Fruit fly (Drosophila melanogaster): ENCODE data around the gene Zip102B.

Zip102B gene

dm6 chr4:313696-314104 is at the start of gene Zip102B (continued):
- TF ChIP-seq Ets97D (GFP tag; optimal IDR thresholded peaks at IDR 0.05): peak; percentile 5
- TF ChIP-seq fd3F (GFP tag; optimal IDR thresholded peaks at IDR 0.05): no peak
- no peak for TF ChIP-seq CG33213 (GFP tag; optimal IDR thresholded peaks at IDR 0.05)
- TF ChIP-seq CG17802 (tag; optimal IDR thresholded peaks at IDR 0.05): peak; percentile 96
- TF ChIP-seq CG7357 (GFP tag; IDR thresholded peaks at IDR 0.05): peak; percentile 97
- TF ChIP-seq fd64A (GFP tag; optimal IDR thresholded peaks at IDR 0.05): no peak
- TF ChIP-seq Poxn (GFP tag; IDR thresholded peaks at IDR 0.05): no peak
- TF ChIP-seq Hr78 (GFP tag; optimal IDR thresholded peaks at IDR 0.05): peak in 1 of 2 experiments; percentile 29
- no peak for TF ChIP-seq CG1233 (GFP tag; optimal IDR thresholded peaks at IDR 0.05)
- peak; percentile 95 for TF ChIP-seq CG1603 (tag; optimal IDR thresholded peaks at IDR 0.05)
- TF ChIP-seq HLH4C (GFP tag; IDR thresholded peaks at IDR 0.05; ENCODE audit: partially characterized antibody): no peak
- peak; percentile 75 for TF ChIP-seq Sry-δ (GFP tag; optimal IDR thresholded peaks at IDR 0.05)
- TF ChIP-seq CG18476 (GFP tag; optimal IDR thresholded peaks at IDR 0.05): no peak
- peak; percentile 33 for TF ChIP-seq YL-1 (GFP tag; optimal IDR thresholded peaks at IDR 0.05)
- TF ChIP-seq MESR4 (GFP tag; optimal IDR thresholded peaks at IDR 0.05): peak; percentile 98
- no peak for TF ChIP-seq run (tag; optimal IDR thresholded peaks at IDR 0.05)
- TF ChIP-seq Pdp1 (GFP tag; optimal IDR thresholded peaks at IDR 0.05): peak in 1 of 2 experiments; percentile 67
- TF ChIP-seq tgo (GFP tag; IDR thresholded peaks at IDR 0.05): no peak
- TF ChIP-seq eve (GFP tag; optimal IDR thresholded peaks at IDR 0.05): peak in 1 of 2 experiments; percentile 74
- TF ChIP-seq HHEX (GFP tag; optimal IDR thresholded peaks at IDR 0.05): no peak
- TF ChIP-seq CG2712 (tag; optimal IDR thresholded peaks at IDR 0.05): peak; percentile 5
- TF ChIP-seq CG17385 (GFP tag; optimal IDR thresholded peaks at IDR 0.05): no peak
- TF ChIP-seq Med (GFP tag): peak; percentile 29
- no peak for TF ChIP-seq kah (GFP tag; optimal IDR thresholded peaks at IDR 0.05)
- peak in 1 of 2 experiments; percentile 38 for TF ChIP-seq Eip74EF (GFP tag; optimal IDR thresholded peaks at IDR 0.05)
- TF ChIP-seq nom (GFP tag; optimal IDR thresholded peaks at IDR 0.05): peak; percentile 13
- peak; percentile 48 for TF ChIP-seq BEAF-32 (GFP tag; optimal IDR thresholded peaks at IDR 0.05)
- TF ChIP-seq phol (tag; optimal IDR thresholded peaks at IDR 0.05): peak; percentile 32
- TF ChIP-seq Dfd (GFP tag; optimal IDR thresholded peaks at IDR 0.05): peak in 1 of 2 experiments; percentile 46
- TF ChIP-seq CG1024 (GFP tag; IDR thresholded peaks at IDR 0.05): peak; percentile 97
- TF ChIP-seq CG9437 (GFP tag; optimal IDR thresholded peaks at IDR 0.05): no peak
- TF ChIP-seq lola (GFP tag; optimal IDR thresholded peaks at IDR 0.05): peak in 1 of 3 experiments; percentile 95
- peak; percentile 12 for TF ChIP-seq nmo (GFP tag; optimal IDR thresholded peaks at IDR 0.05)
- peak; percentile 4 for TF ChIP-seq CG14710 (tag; optimal IDR thresholded peaks at IDR 0.05)
- no peak for TF ChIP-seq croc (GFP tag; conservative IDR thresholded peaks at IDR 0.05)
- TF ChIP-seq crc (GFP tag; optimal IDR thresholded peaks at IDR 0.05): no peak

dm6 chr4:359759-360290 is 45.9 kb upstream of the Zip102B start, which contains the start of gene Hcf:
Gene Hcf, plus strand, starts transcription at chr4:359938.
- TF ChIP-seq insv (GFP tag; optimal IDR thresholded peaks at IDR 0.05) (no peak), CG34224 (GFP tag; IDR thresholded peaks at IDR 0.05; ENCODE audit: partially characterized antibody) (peak; percentile 51; the same call in 1 of the 3 replicates), sob (GFP tag; IDR thresholded peaks at IDR 0.05) (0 out of 2 replicates have a peak, but pooled peaks have one; percentile 55), nom (GFP tag; optimal IDR thresholded peaks at IDR 0.05) (peak; percentile 18), CG11723 (GFP tag; optimal IDR thresholded peaks at IDR 0.05) (peak; percentile 76), CG33213 (GFP tag; optimal IDR thresholded peaks at IDR 0.05) (no peak), Med (GFP tag) (peak; percentile 83), CG8290 (GFP tag; optimal IDR thresholded peaks at IDR 0.05) (peak; percentile 13), CG8290 (tag; optimal IDR thresholded peaks at IDR 0.05) (peak in 1 of 2 experiments; percentile 58), CG17802 (tag; optimal IDR thresholded peaks at IDR 0.05) (peak; percentile 97), CG11696 (GFP tag; IDR thresholded peaks at IDR 0.05) (no peak), Lhr (GFP tag; optimal IDR thresholded peaks at IDR 0.05) (peak; percentile 61), MBD-R2 (GFP tag; IDR thresholded peaks at IDR 0.05) (peak; percentile 29; the same call in 1 of the 2 replicates), ato (GFP tag; IDR thresholded peaks at IDR 0.05; ENCODE audit: partially characterized antibody) (0 out of 2 replicates have a peak, but pooled peaks have one; percentile 14), Dfd (GFP tag; optimal IDR thresholded peaks at IDR 0.05) (peak in 1 of 2 experiments; percentile 88), hbn (GFP tag; IDR thresholded peaks at IDR 0.05; ENCODE audit: partially characterized antibody) (no peak), Chrac-16 (GFP tag; optimal IDR thresholded peaks at IDR 0.05) (no peak), H15 (GFP tag; IDR thresholded peaks at IDR 0.05) (no peak)

All from whole organism, embryonic.